Fruit fly (Drosophila melanogaster): ENCODE results near the gene CG5611.

- TF ChIP-seq Crg-1 (GFP tag; optimal IDR thresholded peaks at IDR 0.05) (no peak), toe (GFP tag; optimal IDR thresholded peaks at IDR 0.05) (no peak), Hr96 (GFP tag; optimal IDR thresholded peaks at IDR 0.05) (no peak), CG12768 (GFP tag; optimal IDR thresholded peaks at IDR 0.05) (no peak), CG7101 (tag; optimal IDR thresholded peaks at IDR 0.05) (no peak), bab1 (GFP tag; optimal IDR thresholded peaks at IDR 0.05) (no peak), tj (GFP tag; optimal IDR thresholded peaks at IDR 0.05) (no peak), CG7045 (GFP tag; optimal IDR thresholded peaks at IDR 0.05) (no peak)
Measured at dm6 chr3R:27661389-27661788, 25.5 kb upstream of the CG5611 start.

Measured in whole organism, adult.